Worm (Caenorhabditis elegans) whole organism, L3 larva: Measurements from ENCODE around the gene C49F8.1.
A peak's percentile ranks its signal among the peaks of the same experiment; 100 is the strongest.

ENCODE experiments used
- R02D3.7 ChIP-seq: fragments of 150-350 bp; optimal IDR thresholded peaks from 2 replicates; lab custom pipeline; 2014; ENCODE audit warnings: missing biosample characterization, missing genetic modification characterization
- aly-2 ChIP-seq: fragments of 150-350 bp; optimal IDR thresholded peaks from 2 replicates; lab custom pipeline; 2014; ENCODE audit warnings: missing biosample characterization, missing genetic modification characterization
- ama-1 ChIP-seq: fragments of 150-350 bp; optimal IDR thresholded peaks from 2 replicates; lab custom pipeline; 2018
- ceh-16 ChIP-seq: sonication (generic microtip); optimal IDR thresholded peaks from 2 replicates; lab custom pipeline; 2017; ENCODE audit warnings: missing biosample characterization, missing genetic modification characterization
- ceh-28 ChIP-seq: fragments of 150-350 bp; optimal IDR thresholded peaks from 2 replicates; lab custom pipeline; 2014; ENCODE audit warnings: missing biosample characterization, missing genetic modification reagents, missing genetic modification characterization
- egl-5 ChIP-seq: fragments of 150-350 bp; optimal IDR thresholded peaks from 2 replicates; lab custom pipeline; 2017; ENCODE audit warnings: missing biosample characterization, missing genetic modification reagents, missing genetic modification characterization, inconsistent platforms
- elt-1 ChIP-seq: fragments of 150-350 bp; optimal IDR thresholded peaks from 2 replicates; lab custom pipeline; 2014; ENCODE audit warnings: missing biosample characterization, missing genetic modification characterization
- elt-2 ChIP-seq: sonication (generic microtip); optimal IDR thresholded peaks from 2 replicates; lab custom pipeline; 2016; ENCODE audit warnings: missing genetic modification reagents, mild to moderate bottlenecking, missing genetic modification characterization, missing compliant biosample characterization
- elt-3 ChIP-seq, 3 experiments: fragments of 150-350 bp in 1 of 3; sonication (generic microtip) in 2 of 3; optimal IDR thresholded peaks; 2 replicates in 2 of 3; 4 replicates in 1 of 3; lab custom pipeline; 2014 to 2017; ENCODE audit warnings: missing biosample characterization in 3 of 3, missing genetic modification characterization in 3 of 3
- eor-1 ChIP-seq, 2 experiments: fragments of 150-350 bp; optimal IDR thresholded peaks; 2 replicates each; lab custom pipeline; 2014 to 2018; ENCODE audit warnings: missing biosample characterization in 2 of 2, missing genetic modification characterization in 2 of 2
- fkh-2 ChIP-seq: fragments of 150-350 bp; optimal IDR thresholded peaks from 2 replicates; lab custom pipeline; 2014; ENCODE audit warnings: missing biosample characterization, missing genetic modification reagents, missing genetic modification characterization
- hmg-11 ChIP-seq: sonication (generic microtip); optimal IDR thresholded peaks from 2 replicates; lab custom pipeline; 2016; ENCODE audit warnings: missing genetic modification characterization, missing compliant biosample characterization
- lin-39 ChIP-seq: fragments of 150-350 bp; optimal IDR thresholded peaks from 2 replicates; lab custom pipeline; 2018; ENCODE audit warnings: missing biosample characterization, missing genetic modification reagents, missing genetic modification characterization
- lsy-12 ChIP-seq: sonication (generic microtip); optimal IDR thresholded peaks from 2 replicates; lab custom pipeline; 2016; ENCODE audit warnings: mild to moderate bottlenecking, missing genetic modification characterization, missing compliant biosample characterization
- mdl-1 ChIP-seq: fragments of 150-350 bp; optimal IDR thresholded peaks from 2 replicates; lab custom pipeline; 2014; ENCODE audit warnings: missing biosample characterization, missing genetic modification characterization
- nfya-1 ChIP-seq: sonication (generic microtip); optimal IDR thresholded peaks from 2 replicates; lab custom pipeline; 2017; ENCODE audit warnings: missing genetic modification characterization, mild to moderate bottlenecking, missing compliant biosample characterization, antibody characterized with exemption, moderate library complexity; ENCODE audit not compliant: insufficient read depth
- nhr-11 ChIP-seq: fragments of 150-350 bp; optimal IDR thresholded peaks from 2 replicates; lab custom pipeline; 2014; ENCODE audit warnings: missing biosample characterization, missing genetic modification characterization
- nhr-12 ChIP-seq: fragments of 150-350 bp; optimal IDR thresholded peaks from 2 replicates; lab custom pipeline; 2014; ENCODE audit warnings: missing biosample characterization, missing genetic modification characterization
- nhr-23 ChIP-seq: fragments of 150-350 bp; optimal IDR thresholded peaks from 2 replicates; lab custom pipeline; 2014; ENCODE audit warnings: missing biosample characterization, missing genetic modification reagents, missing genetic modification characterization
- nhr-237 ChIP-seq: fragments of 150-350 bp; optimal IDR thresholded peaks from 2 replicates; lab custom pipeline; 2014; ENCODE audit warnings: missing biosample characterization, missing genetic modification characterization
- nhr-25 ChIP-seq: sonication (generic microtip); optimal IDR thresholded peaks from 2 replicates; lab custom pipeline; 2017; ENCODE audit warnings: missing biosample characterization, missing genetic modification characterization
- nhr-28 ChIP-seq: fragments of 150-350 bp; optimal IDR thresholded peaks from 2 replicates; lab custom pipeline; 2014; ENCODE audit warnings: missing biosample characterization, missing genetic modification characterization
- nhr-43 ChIP-seq: sonication (generic microtip); optimal IDR thresholded peaks from 2 replicates; lab custom pipeline; 2016; ENCODE audit warnings: mild to moderate bottlenecking, missing genetic modification characterization, missing compliant biosample characterization; ENCODE audit not compliant: poor library complexity, severe bottlenecking
- nhr-67 ChIP-seq: fragments of 150-350 bp; optimal IDR thresholded peaks from 2 replicates; lab custom pipeline; 2014; ENCODE audit warnings: missing biosample characterization, missing genetic modification characterization
- nhr-76 ChIP-seq: fragments of 150-350 bp; sonication (generic microtip); optimal IDR thresholded peaks from 5 replicates; lab custom pipeline; 2014; ENCODE audit warnings: missing biosample characterization, missing genetic modification characterization
- nhr-77 ChIP-seq: fragments of 150-350 bp; optimal IDR thresholded peaks from 2 replicates; lab custom pipeline; 2014; ENCODE audit warnings: missing biosample characterization, missing genetic modification characterization
- pha-4 ChIP-seq: fragments of 150-350 bp; optimal IDR thresholded peaks from 2 replicates; lab custom pipeline; 2014; ENCODE audit warnings: missing biosample characterization, missing genetic modification reagents, missing genetic modification characterization
- pqm-1 ChIP-seq: fragments of 150-350 bp; optimal IDR thresholded peaks from 2 replicates; lab custom pipeline; 2017; ENCODE audit warnings: missing biosample characterization, missing genetic modification characterization, inconsistent platforms
- sea-2 ChIP-seq: fragments of 150-350 bp; sonication (generic microtip); optimal IDR thresholded peaks from 4 replicates; lab custom pipeline; 2014; ENCODE audit warnings: missing biosample characterization, missing genetic modification reagents, missing genetic modification characterization
- skn-1 ChIP-seq: fragments of 150-350 bp; optimal IDR thresholded peaks from 2 replicates; lab custom pipeline; 2014; ENCODE audit warnings: missing biosample characterization, missing genetic modification characterization
- snpc-4 ChIP-seq: fragments of 150-350 bp; optimal IDR thresholded peaks from 2 replicates; lab custom pipeline; 2014; ENCODE audit warnings: missing biosample characterization, missing genetic modification characterization
- tbx-2 ChIP-seq: sonication (generic microtip); optimal IDR thresholded peaks from 2 replicates; lab custom pipeline; 2016; ENCODE audit warnings: mild to moderate bottlenecking, missing genetic modification characterization, missing compliant biosample characterization
- unc-39 ChIP-seq: sonication (generic microtip); optimal IDR thresholded peaks from 4 replicates; lab custom pipeline; 2017; ENCODE audit warnings: missing biosample characterization, missing genetic modification characterization
- zag-1 ChIP-seq: fragments of 150-350 bp; optimal IDR thresholded peaks from 2 replicates; lab custom pipeline; 2014; ENCODE audit warnings: missing biosample characterization, missing genetic modification characterization
- ztf-11 ChIP-seq: fragments of 150-350 bp; optimal IDR thresholded peaks from 2 replicates; lab custom pipeline; 2014; ENCODE audit warnings: missing biosample characterization, missing genetic modification characterization
- ztf-4 ChIP-seq: fragments of 150-350 bp; optimal IDR thresholded peaks from 2 replicates; lab custom pipeline; 2014; ENCODE audit warnings: missing biosample characterization, missing genetic modification characterization

C49F8.1 gene

ce11 chrX:13394971-13395370 lies 30.2 kb upstream of the C49F8.1 start, which contains the start of gene irld-2:
irld-2 (minus strand) TSS chrX:13395071.
- TF ChIP-seq nhr-77 (tag; lab: Kevin White, UChicago) (no peak), sea-2 (GFP tag; lab: Kevin White, UChicago) (no peak), nhr-76 (tag; lab: Kevin White, UChicago) (no peak), ceh-28 (no peak), pqm-1 (tag; lab: Kevin White, UChicago) (no peak), zag-1 (tag; lab: Kevin White, UChicago) (no peak)

ce11 chrX:13388829-13389228 lies 24.0 kb upstream of the C49F8.1 start:
- no peak for TF ChIP-seq nhr-76 (tag; lab: Kevin White, UChicago)
- TF ChIP-seq nfya-1 (tag; lab: Kevin White, UChicago), result peak; percentile 9
- peak; percentile 92 for TF ChIP-seq nhr-25 (tag; lab: Kevin White, UChicago)
- no peak for TF ChIP-seq egl-5 (tag; lab: Kevin White, UChicago)

- TF ChIP-seq nhr-23 (tag; lab: Kevin White, UChicago), result peak; percentile 1
- TF ChIP-seq egl-5 (tag; lab: Kevin White, UChicago), result no peak
Observed at ce11 chrX:13387497-13387953, 22.7 kb upstream of the C49F8.1 start, which contains the start of gene C49F8.3. C49F8.3 (minus strand) TSS chrX:13387547.

ce11 chrX:13384743-13385142 lies 19.9 kb upstream of the C49F8.1 start:
- TF ChIP-seq aly-2 (tag; lab: Kevin White, UChicago), result no peak
- no peak for TF ChIP-seq unc-39 (tag; lab: Kevin White, UChicago)
- TF ChIP-seq nhr-11, result no peak
- no peak for TF ChIP-seq fkh-2 (tag; lab: Kevin White, UChicago)
- TF ChIP-seq zag-1 (tag; lab: Kevin White, UChicago), result no peak
- no peak for TF ChIP-seq R02D3.7 (tag; lab: Kevin White, UChicago)
- no peak for TF ChIP-seq nhr-12 (tag; lab: Kevin White, UChicago)
- no peak for TF ChIP-seq skn-1 (tag; lab: Kevin White, UChicago)
- no peak for TF ChIP-seq nhr-237 (tag; lab: Kevin White, UChicago)
- TF ChIP-seq sea-2 (GFP tag; lab: Kevin White, UChicago), result no peak
- no peak for TF ChIP-seq nhr-23 (tag; lab: Kevin White, UChicago)
- no peak for TF ChIP-seq mdl-1 (tag; lab: Kevin White, UChicago)
- no peak for TF ChIP-seq ztf-11 (tag; lab: Kevin White, UChicago)
- TF ChIP-seq snpc-4, result no peak
- TF ChIP-seq nhr-43 (tag; lab: Kevin White, UChicago), result no peak
- no peak for TF ChIP-seq elt-3 (tag; optimal IDR thresholded peaks at IDR 0.05; lab: Kevin White, UChicago)
- TF ChIP-seq lsy-12 (tag; lab: Kevin White, UChicago), result no peak
- no peak for TF ChIP-seq pha-4
- TF ChIP-seq elt-1, result no peak
- no peak for TF ChIP-seq pqm-1 (tag; lab: Kevin White, UChicago)

ce11 chrX:13383273-13383672 lies 18.5 kb upstream of the C49F8.1 start:
- peak; percentile 67 for TF ChIP-seq lin-39 (tag; lab: Kevin White, UChicago)
- peak; percentile 28 for TF ChIP-seq nfya-1 (tag; lab: Kevin White, UChicago)
- no peak for TF ChIP-seq tbx-2 (tag; lab: Kevin White, UChicago)
- TF ChIP-seq ama-1 (lab: Kevin White, UChicago), result no peak
- TF ChIP-seq, all 47 proteins: peak for 2

ce11 chrX:13380988-13381742 lies 16.4 kb upstream of the C49F8.1 start:
- TF ChIP-seq skn-1 (tag; lab: Kevin White, UChicago) (no peak), ceh-16 (no peak), nfya-1 (tag; lab: Kevin White, UChicago) (no peak), elt-1 (no peak), zag-1 (tag; lab: Kevin White, UChicago) (no peak), ztf-4 (tag; lab: Kevin White, UChicago) (no peak), nhr-67 (tag; lab: Kevin White, UChicago) (no peak), eor-1 (tag; optimal IDR thresholded peaks at IDR 0.05; lab: Kevin White, UChicago) (no peak), ceh-28 (no peak), hmg-11 (no peak), nhr-28 (tag; lab: Kevin White, UChicago) (no peak), ama-1 (lab: Kevin White, UChicago) (no peak), elt-2 (tag; lab: Kevin White, UChicago) (no peak), sea-2 (GFP tag; lab: Kevin White, UChicago) (no peak), nhr-11 (no peak), mdl-1 (tag; lab: Kevin White, UChicago) (no peak), egl-5 (tag; lab: Kevin White, UChicago) (no peak)
